Fruit fly (Drosophila melanogaster) whole organism, embryonic: ENCODE measurements around the gene mRpS2.

Experiments used
- Atf6 ChIP-seq: fragments of 200-800 bp; sonication (Bioruptor generic); IDR thresholded peaks from 2 replicates; pipeline ENCODE4 v1.3.6; 2022; ENCODE audit warnings: missing biosample characterization, missing genetic modification characterization
- CG10654 ChIP-seq: fragments of 200-800 bp; sonication (Bioruptor generic); optimal IDR thresholded peaks from 2 replicates; lab custom pipeline; 2016; ENCODE audit warnings: missing biosample characterization, missing genetic modification characterization
- CG12236 ChIP-seq: fragments of 200-800 bp; sonication (Bioruptor generic); optimal IDR thresholded peaks from 2 replicates; lab custom pipeline; 2016; ENCODE audit warnings: missing biosample characterization, missing genetic modification characterization
- CG12769 ChIP-seq: fragments of 200-800 bp; sonication (Bioruptor generic); optimal IDR thresholded peaks from 2 replicates; lab custom pipeline; 2019; ENCODE audit warnings: missing biosample characterization, mild to moderate bottlenecking, missing genetic modification characterization, moderate library complexity
- CG16813 ChIP-seq: fragments of 200-800 bp; sonication (Bioruptor generic); IDR thresholded peaks from 3 replicates; pipeline ENCODE4 v1.3.6; 2022; ENCODE audit warnings: missing biosample characterization, missing genetic modification characterization; ENCODE audit not compliant: partially characterized antibody
- CG17612 ChIP-seq: fragments of 200-800 bp; sonication (Bioruptor generic); IDR thresholded peaks from 2 replicates; pipeline ENCODE4 v1.3.6; 2022; ENCODE audit warnings: missing biosample characterization, missing genetic modification characterization
- CG2678 ChIP-seq: fragments of 200-800 bp; sonication (Bioruptor generic); optimal IDR thresholded peaks from 3 replicates; lab custom pipeline; 2019; ENCODE audit warnings: missing biosample characterization, mild to moderate bottlenecking, missing genetic modification characterization, moderate library complexity
- CG31365 ChIP-seq: fragments of 200-800 bp; sonication (Bioruptor generic); optimal IDR thresholded peaks from 2 replicates; lab custom pipeline; 2018; ENCODE audit warnings: missing biosample characterization, mild to moderate bottlenecking, missing genetic modification characterization
- CG32772 ChIP-seq: fragments of 200-800 bp; sonication (Bioruptor generic); IDR thresholded peaks from 2 replicates; pipeline ENCODE4 v1.3.6; 2022; ENCODE audit warnings: missing biosample characterization, missing genetic modification characterization
- CG4282 ChIP-seq: fragments of 200-800 bp; sonication (Bioruptor generic); optimal IDR thresholded peaks from 2 replicates; lab custom pipeline; 2016; ENCODE audit warnings: missing biosample characterization, missing genetic modification characterization
- CG6654 ChIP-seq: fragments of 200-800 bp; sonication (Bioruptor generic); optimal IDR thresholded peaks from 2 replicates; lab custom pipeline; 2017; ENCODE audit warnings: missing biosample characterization, mild to moderate bottlenecking, missing genetic modification characterization
- CG6683 ChIP-seq: fragments of 200-800 bp; sonication (Bioruptor generic); optimal IDR thresholded peaks from 2 replicates; lab custom pipeline; 2017; ENCODE audit warnings: missing biosample characterization, mild to moderate bottlenecking, missing genetic modification characterization, missing genetic modification reagents
- CG7745 ChIP-seq: fragments of 200-800 bp; sonication (Bioruptor generic); optimal IDR thresholded peaks from 2 replicates; lab custom pipeline; 2018; ENCODE audit warnings: missing biosample characterization, mild to moderate bottlenecking, missing genetic modification characterization, moderate library complexity
- CG9437 ChIP-seq: fragments of 200-800 bp; sonication (Bioruptor generic); optimal IDR thresholded peaks from 2 replicates; lab custom pipeline; 2018; ENCODE audit warnings: missing biosample characterization, mild to moderate bottlenecking, missing genetic modification characterization
- CG9727 ChIP-seq: fragments of 200-800 bp; sonication (Bioruptor generic); optimal IDR thresholded peaks from 3 replicates; lab custom pipeline; 2017; ENCODE audit warnings: missing biosample characterization, mild to moderate bottlenecking, missing genetic modification characterization
- Dbx ChIP-seq: fragments of 200-800 bp; sonication (Bioruptor generic); IDR thresholded peaks from 3 replicates; pipeline ENCODE4 v1.3.6; 2022; ENCODE audit warnings: missing biosample characterization, missing genetic modification characterization
- ERR ChIP-seq: fragments of 200-800 bp; sonication (Bioruptor generic); optimal IDR thresholded peaks from 2 replicates; lab custom pipeline; 2016; ENCODE audit warnings: missing biosample characterization, missing genetic modification characterization
- Fer3 ChIP-seq: fragments of 200-800 bp; sonication (Bioruptor generic); optimal IDR thresholded peaks from 2 replicates; lab custom pipeline; 2018; ENCODE audit warnings: missing biosample characterization, mild to moderate bottlenecking, missing genetic modification characterization, moderate library complexity
- HHEX ChIP-seq: fragments of 200-800 bp; sonication (Bioruptor generic); optimal IDR thresholded peaks from 3 replicates; lab custom pipeline; 2017; ENCODE audit warnings: missing biosample characterization, mild to moderate bottlenecking, missing genetic modification characterization, missing genetic modification reagents
- Med ChIP-seq: fragments of 200-800 bp; sonication (Bioruptor generic); peaks from one replicate; lab custom pipeline; 2016; ENCODE audit warnings: missing biosample characterization, missing genetic modification characterization, mild to moderate bottlenecking, inconsistent platforms, moderate library complexity
- Optix ChIP-seq: fragments of 200-800 bp; sonication (Bioruptor generic); IDR thresholded peaks from 3 replicates; pipeline ENCODE4 v1.3.6; 2022; ENCODE audit warnings: missing biosample characterization, missing genetic modification characterization
- Rx ChIP-seq: fragments of 200-800 bp; sonication (Bioruptor generic); IDR thresholded peaks from 2 replicates; pipeline ENCODE4 v1.3.6; 2022; ENCODE audit warnings: missing biosample characterization, missing genetic modification characterization
- Sin3A ChIP-seq: fragments of >200 bp; optimal IDR thresholded peaks from 2 replicates; lab custom pipeline; 2018
- ac ChIP-seq: fragments of 200-800 bp; sonication (Bioruptor generic); optimal IDR thresholded peaks from 3 replicates; lab custom pipeline; 2017; ENCODE audit warnings: missing biosample characterization, mild to moderate bottlenecking, missing genetic modification characterization
- ara ChIP-seq: fragments of 200-800 bp; sonication (Bioruptor generic); IDR thresholded peaks from 2 replicates; pipeline ENCODE4 v1.3.6; 2022; ENCODE audit warnings: missing biosample characterization, missing genetic modification characterization
- bab2 ChIP-seq: fragments of 200-800 bp; sonication (Bioruptor generic); optimal IDR thresholded peaks from 2 replicates; lab custom pipeline; 2016; ENCODE audit warnings: missing biosample characterization, missing genetic modification characterization
- bbx ChIP-seq: fragments of 200-800 bp; sonication (Bioruptor generic); IDR thresholded peaks from 2 replicates; pipeline ENCODE4 v1.3.6; 2022; ENCODE audit warnings: missing biosample characterization, missing genetic modification characterization; ENCODE audit not compliant: partially characterized antibody
- bcd ChIP-seq: fragments of 200-800 bp; sonication (Bioruptor generic); optimal IDR thresholded peaks from 2 replicates; lab custom pipeline; 2017; ENCODE audit warnings: missing biosample characterization, mild to moderate bottlenecking, missing genetic modification characterization
- cato ChIP-seq: fragments of 200-800 bp; sonication (Bioruptor generic); optimal IDR thresholded peaks from 2 replicates; lab custom pipeline; 2016; ENCODE audit warnings: missing biosample characterization, missing genetic modification characterization, borderline replicate concordance
- corto ChIP-seq: fragments of 200-800 bp; sonication (Bioruptor generic); optimal IDR thresholded peaks from 2 replicates; lab custom pipeline; 2016; ENCODE audit warnings: missing biosample characterization, mild to moderate bottlenecking, missing genetic modification characterization, moderate library complexity
- crp ChIP-seq, 2 experiments: fragments of 200-800 bp; sonication (Bioruptor generic); optimal IDR thresholded peaks; 2 replicates in 1 of 2; 3 replicates in 1 of 2; lab custom pipeline; 2017; ENCODE audit warnings: missing biosample characterization in 2 of 2, missing genetic modification characterization in 2 of 2, mild to moderate bottlenecking in 1 of 2, moderate library complexity in 1 of 2
- eyg ChIP-seq: fragments of 200-800 bp; sonication (Bioruptor generic); optimal IDR thresholded peaks from 3 replicates; lab custom pipeline; 2016; ENCODE audit warnings: missing biosample characterization, missing genetic modification characterization
- gce ChIP-seq: fragments of 200-800 bp; sonication (Bioruptor generic); IDR thresholded peaks from 3 replicates; pipeline ENCODE4 v1.3.6; 2022; ENCODE audit warnings: missing biosample characterization, missing genetic modification characterization
- gcm2 ChIP-seq: fragments of 200-800 bp; sonication (Bioruptor generic); optimal IDR thresholded peaks from 2 replicates; lab custom pipeline; 2016; ENCODE audit warnings: missing biosample characterization, missing genetic modification characterization
- gem ChIP-seq: fragments of 200-800 bp; sonication (Bioruptor generic); optimal IDR thresholded peaks from 2 replicates; lab custom pipeline; 2019; ENCODE audit warnings: missing biosample characterization, mild to moderate bottlenecking, missing genetic modification characterization, moderate library complexity
- ham ChIP-seq: fragments of 200-800 bp; sonication (Bioruptor generic); IDR thresholded peaks from 2 replicates; pipeline ENCODE4 v1.3.6; 2022; ENCODE audit warnings: missing biosample characterization, missing genetic modification characterization
- jigr1 ChIP-seq: fragments of 200-800 bp; sonication (Bioruptor generic); IDR thresholded peaks from 3 replicates; pipeline ENCODE4 v1.3.6; 2022; ENCODE audit warnings: missing biosample characterization, missing genetic modification characterization
- klu ChIP-seq: fragments of 200-800 bp; sonication (Bioruptor generic); IDR thresholded peaks from 2 replicates; pipeline ENCODE4 v1.3.6; 2022; ENCODE audit warnings: missing biosample characterization, missing genetic modification characterization
- kni ChIP-seq: fragments of 200-800 bp; sonication (Bioruptor generic); optimal IDR thresholded peaks from 3 replicates; lab custom pipeline; 2017; ENCODE audit warnings: mild to moderate bottlenecking, missing biosample characterization, missing genetic modification reagents, missing genetic modification characterization
- lbe ChIP-seq: fragments of 200-800 bp; sonication (Bioruptor generic); optimal IDR thresholded peaks from 2 replicates; lab custom pipeline; 2016; ENCODE audit warnings: missing biosample characterization, mild to moderate bottlenecking, missing genetic modification characterization
- lmd ChIP-seq: fragments of 200-800 bp; sonication (Bioruptor generic); IDR thresholded peaks from 2 replicates; pipeline ENCODE4 v1.3.6; 2022; ENCODE audit warnings: missing biosample characterization, missing genetic modification characterization
- mirr ChIP-seq: fragments of 200-800 bp; sonication (Bioruptor generic); optimal IDR thresholded peaks from 3 replicates; lab custom pipeline; 2018; ENCODE audit warnings: missing biosample characterization, mild to moderate bottlenecking, missing genetic modification characterization
- nerfin-2 ChIP-seq: fragments of 200-800 bp; sonication (Bioruptor generic); IDR thresholded peaks from 2 replicates; pipeline ENCODE4 v1.3.6; 2022; ENCODE audit warnings: missing biosample characterization, missing genetic modification characterization; ENCODE audit not compliant: partially characterized antibody
- phol ChIP-seq: fragments of 200-800 bp; sonication (Bioruptor generic); optimal IDR thresholded peaks from 3 replicates; lab custom pipeline; 2018; ENCODE audit warnings: missing biosample characterization, mild to moderate bottlenecking, missing genetic modification characterization, moderate library complexity
- row ChIP-seq: fragments of 200-800 bp; sonication (Bioruptor generic); IDR thresholded peaks from 3 replicates; pipeline ENCODE4 v1.3.6; 2022; ENCODE audit warnings: missing biosample characterization, missing genetic modification characterization
- scrt ChIP-seq: fragments of 200-800 bp; sonication (Bioruptor generic); optimal IDR thresholded peaks from 2 replicates; lab custom pipeline; 2018; ENCODE audit warnings: missing biosample characterization, mild to moderate bottlenecking, missing genetic modification characterization, moderate library complexity
- seq ChIP-seq: fragments of 200-800 bp; sonication (Bioruptor generic); IDR thresholded peaks from 2 replicates; pipeline ENCODE4 v1.3.6; 2022; ENCODE audit warnings: missing biosample characterization, missing genetic modification characterization
- slbo ChIP-seq: fragments of 200-800 bp; sonication (Bioruptor generic); IDR thresholded peaks from 2 replicates; pipeline ENCODE4 v1.3.6; 2022; ENCODE audit warnings: missing biosample characterization, missing genetic modification characterization
- sqz ChIP-seq: fragments of 200-800 bp; sonication (Bioruptor generic); optimal IDR thresholded peaks from 3 replicates; lab custom pipeline; 2018; ENCODE audit warnings: missing biosample characterization, mild to moderate bottlenecking, missing genetic modification characterization
- tx ChIP-seq: fragments of 200-800 bp; sonication (Bioruptor generic); optimal IDR thresholded peaks from 2 replicates; lab custom pipeline; 2016; ENCODE audit warnings: missing biosample characterization, missing genetic modification characterization

mRpS2 gene

DNA sequence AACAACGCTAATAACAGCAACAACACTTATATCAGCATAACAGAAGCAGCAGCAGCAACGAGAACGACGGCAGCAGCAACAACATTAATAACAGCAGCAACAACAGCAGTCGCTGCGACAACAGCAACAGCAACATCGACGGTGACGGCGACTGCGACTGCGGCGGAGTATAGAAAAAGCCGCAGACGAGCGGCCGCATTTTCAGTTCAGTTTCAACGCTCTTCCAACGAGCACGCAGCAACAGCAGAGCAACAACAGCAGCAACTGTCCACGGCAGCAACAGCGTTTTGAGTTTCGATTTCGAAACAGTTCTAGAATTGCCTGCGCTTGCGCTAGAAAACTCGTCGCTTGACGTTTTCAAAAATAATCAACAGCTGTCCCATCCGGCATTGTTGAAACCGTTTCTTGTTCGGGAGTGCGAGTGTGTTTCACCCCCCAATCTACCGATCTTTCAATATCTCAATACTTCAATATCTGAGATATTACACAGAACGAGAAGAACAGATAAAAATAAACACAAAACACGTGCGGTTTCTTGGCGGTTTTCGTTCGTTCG lies 41.8 kb upstream of the mRpS2 start, which contains the start of gene CG3036 (continued):
- TF ChIP-seq ara: 0 out of 2 replicates have a peak, but pooled peaks have one; percentile 16
- TF ChIP-seq ham: no peak
- peak; percentile 91 for TF ChIP-seq CG12769 (tag; lab: Kevin White, UChicago)
- TF ChIP-seq CG2678: peak; percentile 35
- peak; percentile 14 for TF ChIP-seq CG7745 (tag; lab: Kevin White, UChicago)
- no peak for TF ChIP-seq Optix (GFP tag; lab: Robert Waterston, UW)
- no peak for TF ChIP-seq klu (GFP tag; lab: Robert Waterston, UW)
- TF ChIP-seq lbe (GFP tag; lab: Kevin White, UChicago): no peak
- TF ChIP-seq gce: 0 out of 3 replicates have a peak, but pooled peaks have one; percentile 57
- no peak for TF ChIP-seq tx
- TF ChIP-seq sqz: no peak
- no peak for TF ChIP-seq CG10654
- TF ChIP-seq CG16813 (GFP tag; lab: Robert Waterston, UW): peak; percentile 36; the same call in 1 of the 3 replicates
- TF ChIP-seq mirr (GFP tag; lab: Kevin White, UChicago): peak; percentile 34
- TF ChIP-seq bab2 (GFP tag; lab: Kevin White, UChicago): no peak
- TF ChIP-seq phol (tag; lab: Kevin White, UChicago): no peak
- TF ChIP-seq Atf6: peak; percentile 57; the same call in 1 of the 2 replicates
- peak; percentile 21; the same call in 1 of the 2 replicates for TF ChIP-seq nerfin-2
- peak; percentile 48 for TF ChIP-seq CG9727 (GFP tag; lab: Kevin White, UChicago)
- peak; percentile 6; the same call in 1 of the 2 replicates for TF ChIP-seq CG17612 (GFP tag; lab: Robert Waterston, UW)
- no peak for TF ChIP-seq CG6654 (GFP tag; lab: Kevin White, UChicago)
- no peak for TF ChIP-seq gem (tag; lab: Kevin White, UChicago)
- TF ChIP-seq ac (GFP tag; lab: Kevin White, UChicago): peak; percentile 49
- peak; percentile 8 for TF ChIP-seq HHEX (GFP tag; lab: Kevin White, UChicago)
- peak; percentile 6 for TF ChIP-seq CG31365 (tag; lab: Kevin White, UChicago)
- peak; percentile 14 for TF ChIP-seq CG4282 (GFP tag; lab: Kevin White, UChicago)
- TF ChIP-seq slbo (GFP tag; lab: Robert Waterston, UW): no peak
- TF ChIP-seq lmd (GFP tag; lab: Robert Waterston, UW): no peak
- peak; percentile 69 for TF ChIP-seq bbx (GFP tag; lab: Robert Waterston, UW)
- TF ChIP-seq kni (GFP tag; lab: Kevin White, UChicago): peak; percentile 42
- TF ChIP-seq scrt (GFP tag; lab: Kevin White, UChicago): peak; percentile 88
- no peak for TF ChIP-seq bcd (GFP tag; lab: Kevin White, UChicago)
- TF ChIP-seq eyg (GFP tag; lab: Kevin White, UChicago): no peak
- no peak for TF ChIP-seq CG6683 (GFP tag; lab: Kevin White, UChicago)
- TF ChIP-seq Dbx (GFP tag; lab: Robert Waterston, UW): 0 out of 3 replicates have a peak, but pooled peaks have one; percentile 48
- peak; percentile 6; the same call in 1 of the 3 replicates for TF ChIP-seq row
- no peak for TF ChIP-seq gcm2 (GFP tag; lab: Kevin White, UChicago)
- TF ChIP-seq cato: no peak
- no peak for TF ChIP-seq Fer3 (tag; lab: Kevin White, UChicago)
- TF ChIP-seq seq (GFP tag; lab: Robert Waterston, UW): peak; percentile 10; the same call in 1 of the 2 replicates
- TF ChIP-seq CG12236 (GFP tag; lab: Kevin White, UChicago): peak; percentile 28
- TF ChIP-seq Rx (GFP tag; lab: Robert Waterston, UW): no peak
- TF ChIP-seq CG9437 (GFP tag; lab: Kevin White, UChicago): no peak
- peak in 1 of 2 experiments; percentile 44 for TF ChIP-seq crp (GFP tag; optimal IDR thresholded peaks at IDR 0.05; lab: Kevin White, UChicago)
- no peak for TF ChIP-seq Sin3A (lab: Kevin White, UChicago)
- TF ChIP-seq Med (GFP tag; lab: Kevin White, UChicago): peak; percentile 90
- no peak for TF ChIP-seq CG32772
- no peak for TF ChIP-seq corto (GFP tag; lab: Kevin White, UChicago)
- TF ChIP-seq jigr1: no peak
- TF ChIP-seq ERR (GFP tag; lab: Kevin White, UChicago): peak; percentile 49
